Fruit fly (Drosophila melanogaster) whole organism, embryonic: Measurements from ENCODE around the gene CG14439.

ENCODE experiments used
- Adf1 ChIP-seq: fragments of 200-800 bp; sonication (Bioruptor generic); IDR thresholded peaks from 2 replicates; pipeline ENCODE4 v1.3.6; 2022; ENCODE audit warnings: missing biosample characterization, missing genetic modification characterization
- Bgb ChIP-seq: fragments of 200-800 bp; sonication (Bioruptor generic); IDR thresholded peaks from 2 replicates; pipeline ENCODE4 v1.3.6; 2022; ENCODE audit warnings: missing biosample characterization, missing genetic modification characterization; ENCODE audit not compliant: partially characterized antibody
- Blimp-1 ChIP-seq: fragments of 200-800 bp; sonication (Bioruptor generic); optimal IDR thresholded peaks from 3 replicates; lab custom pipeline; 2018; ENCODE audit warnings: missing biosample characterization, missing genetic modification characterization, mild to moderate bottlenecking, moderate library complexity, missing genetic modification reagents
- CG10147 ChIP-seq: fragments of 200-800 bp; sonication (Bioruptor generic); optimal IDR thresholded peaks from 2 replicates; lab custom pipeline; 2019; ENCODE audit warnings: missing biosample characterization, mild to moderate bottlenecking, missing genetic modification characterization, moderate library complexity
- CG10979 ChIP-seq: fragments of 200-800 bp; sonication (Bioruptor generic); optimal IDR thresholded peaks from 2 replicates; lab custom pipeline; 2018; ENCODE audit warnings: missing biosample characterization, mild to moderate bottlenecking, missing genetic modification characterization, moderate library complexity
- CG12071 ChIP-seq: fragments of 200-800 bp; sonication (Bioruptor generic); optimal IDR thresholded peaks from 3 replicates; lab custom pipeline; 2018; ENCODE audit warnings: missing biosample characterization, mild to moderate bottlenecking, missing genetic modification characterization
- CG12219 ChIP-seq: fragments of 200-800 bp; sonication (Bioruptor generic); optimal IDR thresholded peaks from 3 replicates; lab custom pipeline; 2018; ENCODE audit warnings: missing biosample characterization, mild to moderate bottlenecking, missing genetic modification characterization
- CG13123 ChIP-seq: fragments of 200-800 bp; sonication (Bioruptor generic); optimal IDR thresholded peaks from 2 replicates; lab custom pipeline; 2016; ENCODE audit warnings: missing biosample characterization, missing genetic modification characterization
- CG14014 ChIP-seq: fragments of 200-800 bp; sonication (Bioruptor generic); IDR thresholded peaks from 2 replicates; pipeline ENCODE4 v1.3.6; 2022; ENCODE audit warnings: missing biosample characterization, missing genetic modification characterization
- CG14050 ChIP-seq: fragments of 200-800 bp; sonication (Bioruptor generic); IDR thresholded peaks from 3 replicates; pipeline ENCODE4 v1.3.6; 2022; ENCODE audit warnings: missing biosample characterization, missing genetic modification characterization
- CG1602 ChIP-seq: fragments of 200-800 bp; sonication (Bioruptor generic); optimal IDR thresholded peaks from 3 replicates; lab custom pipeline; 2016; ENCODE audit warnings: missing biosample characterization, missing genetic modification characterization
- CG1647 ChIP-seq: fragments of 200-800 bp; sonication (Bioruptor generic); optimal IDR thresholded peaks from 3 replicates; lab custom pipeline; 2016; ENCODE audit warnings: missing biosample characterization, missing genetic modification characterization
- CG18764 ChIP-seq: fragments of 200-800 bp; sonication (Bioruptor generic); optimal IDR thresholded peaks from 3 replicates; lab custom pipeline; 2016; ENCODE audit warnings: missing biosample characterization, missing genetic modification characterization
- CG2120 ChIP-seq: fragments of 200-800 bp; sonication (Bioruptor generic); optimal IDR thresholded peaks from 3 replicates; lab custom pipeline; 2016; ENCODE audit warnings: missing biosample characterization, missing genetic modification characterization
- CG30020 ChIP-seq: fragments of 200-800 bp; optimal IDR thresholded peaks from 2 replicates; lab custom pipeline; 2019; ENCODE audit warnings: missing biosample characterization, mild to moderate bottlenecking, missing genetic modification characterization, moderate library complexity
- CG3065 ChIP-seq: fragments of 200-800 bp; sonication (Bioruptor generic); optimal IDR thresholded peaks from 2 replicates; lab custom pipeline; 2016; ENCODE audit warnings: missing biosample characterization, missing genetic modification characterization
- CG32767 ChIP-seq: fragments of 200-800 bp; sonication (Bioruptor generic); IDR thresholded peaks from 2 replicates; pipeline ENCODE4 v1.3.6; 2022; ENCODE audit warnings: missing biosample characterization, missing genetic modification characterization
- CG4707 ChIP-seq: fragments of 200-800 bp; sonication (Bioruptor generic); optimal IDR thresholded peaks from 2 replicates; lab custom pipeline; 2018; ENCODE audit warnings: missing biosample characterization, mild to moderate bottlenecking, missing genetic modification characterization, moderate library complexity
- CG7963 ChIP-seq: fragments of 200-800 bp; sonication (Bioruptor generic); IDR thresholded peaks from 3 replicates; pipeline ENCODE4 v1.3.6; 2022; ENCODE audit warnings: missing biosample characterization, missing genetic modification characterization; ENCODE audit not compliant: partially characterized antibody
- CG8388 ChIP-seq: fragments of 200-800 bp; sonication (Bioruptor generic); optimal IDR thresholded peaks from 2 replicates; lab custom pipeline; 2019; ENCODE audit warnings: missing biosample characterization, mild to moderate bottlenecking, missing genetic modification characterization, moderate library complexity
- CG8944 ChIP-seq: fragments of 200-800 bp; sonication (Bioruptor generic); optimal IDR thresholded peaks from 3 replicates; lab custom pipeline; 2016; ENCODE audit warnings: missing biosample characterization, missing genetic modification characterization
- Dbx ChIP-seq: fragments of 200-800 bp; sonication (Bioruptor generic); IDR thresholded peaks from 3 replicates; pipeline ENCODE4 v1.3.6; 2022; ENCODE audit warnings: missing biosample characterization, missing genetic modification characterization
- Dek ChIP-seq: fragments of 200-800 bp; sonication (Bioruptor generic); optimal IDR thresholded peaks from 3 replicates; lab custom pipeline; 2019; ENCODE audit warnings: missing biosample characterization, mild to moderate bottlenecking, missing genetic modification characterization, moderate library complexity
- Dip2 ChIP-seq: fragments of 200-800 bp; sonication (Bioruptor generic); IDR thresholded peaks from 2 replicates; pipeline ENCODE4 v1.3.6; 2022; ENCODE audit warnings: missing biosample characterization, missing genetic modification characterization
- Hand ChIP-seq: fragments of 200-800 bp; sonication (Bioruptor generic); optimal IDR thresholded peaks from 2 replicates; lab custom pipeline; 2017; ENCODE audit warnings: mild to moderate bottlenecking, missing biosample characterization, missing genetic modification reagents, missing genetic modification characterization
- Med ChIP-seq: fragments of 200-800 bp; sonication (Bioruptor generic); peaks from one replicate; lab custom pipeline; 2016; ENCODE audit warnings: missing biosample characterization, missing genetic modification characterization, mild to moderate bottlenecking, inconsistent platforms, moderate library complexity
- Oli ChIP-seq: fragments of 200-800 bp; sonication (Bioruptor generic); optimal IDR thresholded peaks from 2 replicates; lab custom pipeline; 2018; ENCODE audit warnings: missing biosample characterization, mild to moderate bottlenecking, missing genetic modification characterization, moderate library complexity
- Ravus ChIP-seq: fragments of 200-800 bp; sonication (Bioruptor generic); IDR thresholded peaks from 2 replicates; pipeline ENCODE4 v1.3.6; 2022; ENCODE audit warnings: missing biosample characterization, missing genetic modification characterization
- Rfx ChIP-seq: fragments of 200-800 bp; sonication (Bioruptor generic); IDR thresholded peaks from 2 replicates; pipeline ENCODE4 v1.3.6; 2022; ENCODE audit warnings: missing biosample characterization, missing genetic modification characterization
- Spps ChIP-seq: fragments of 200-800 bp; sonication (Bioruptor generic); optimal IDR thresholded peaks from 2 replicates; lab custom pipeline; 2018; ENCODE audit warnings: missing biosample characterization, mild to moderate bottlenecking, missing genetic modification characterization
- Sry-β ChIP-seq: fragments of 200-800 bp; sonication (Bioruptor generic); optimal IDR thresholded peaks from 2 replicates; lab custom pipeline; 2018; ENCODE audit warnings: missing biosample characterization, mild to moderate bottlenecking, missing genetic modification characterization, moderate library complexity
- caup ChIP-seq: fragments of 200-800 bp; sonication (Bioruptor generic); optimal IDR thresholded peaks from 3 replicates; lab custom pipeline; 2017; ENCODE audit warnings: missing biosample characterization, mild to moderate bottlenecking, missing genetic modification characterization, moderate library complexity; ENCODE audit not compliant: severe bottlenecking
- chn ChIP-seq: fragments of 200-800 bp; sonication (Bioruptor generic); optimal IDR thresholded peaks from 2 replicates; lab custom pipeline; 2016; ENCODE audit warnings: missing biosample characterization, missing genetic modification characterization
- corto ChIP-seq: fragments of 200-800 bp; sonication (Bioruptor generic); optimal IDR thresholded peaks from 2 replicates; lab custom pipeline; 2016; ENCODE audit warnings: missing biosample characterization, mild to moderate bottlenecking, missing genetic modification characterization, moderate library complexity
- en ChIP-seq: fragments of 200-800 bp; sonication (Bioruptor generic); optimal IDR thresholded peaks from 2 replicates; lab custom pipeline; 2016; ENCODE audit warnings: missing biosample characterization, missing genetic modification characterization
- gfzf ChIP-seq: fragments of 200-800 bp; sonication (Bioruptor generic); optimal IDR thresholded peaks from 2 replicates; lab custom pipeline; 2016; ENCODE audit warnings: missing biosample characterization, mild to moderate bottlenecking, missing genetic modification characterization, moderate library complexity
- ham ChIP-seq: fragments of 200-800 bp; sonication (Bioruptor generic); IDR thresholded peaks from 2 replicates; pipeline ENCODE4 v1.3.6; 2022; ENCODE audit warnings: missing biosample characterization, missing genetic modification characterization
- jigr1 ChIP-seq: fragments of 200-800 bp; sonication (Bioruptor generic); IDR thresholded peaks from 3 replicates; pipeline ENCODE4 v1.3.6; 2022; ENCODE audit warnings: missing biosample characterization, missing genetic modification characterization
- ken ChIP-seq: fragments of 200-800 bp; sonication (Bioruptor generic); IDR thresholded peaks from 3 replicates; pipeline ENCODE4 v1.3.6; 2022; ENCODE audit warnings: missing biosample characterization, missing genetic modification characterization
- klu ChIP-seq: fragments of 200-800 bp; sonication (Bioruptor generic); IDR thresholded peaks from 2 replicates; pipeline ENCODE4 v1.3.6; 2022; ENCODE audit warnings: missing biosample characterization, missing genetic modification characterization
- lilli ChIP-seq: fragments of 200-800 bp; sonication (Bioruptor generic); optimal IDR thresholded peaks from 3 replicates; lab custom pipeline; 2016; ENCODE audit warnings: missing biosample characterization, missing genetic modification characterization
- org-1 ChIP-seq: fragments of 200-800 bp; sonication (Bioruptor generic); optimal IDR thresholded peaks from 2 replicates; lab custom pipeline; 2017; ENCODE audit warnings: missing biosample characterization, missing genetic modification characterization
- otp ChIP-seq: fragments of 200-800 bp; sonication (Bioruptor generic); IDR thresholded peaks from 3 replicates; pipeline ENCODE4, ENCODE4 v1.3.6; 2022; ENCODE audit warnings: missing biosample characterization, missing genetic modification characterization
- pfk ChIP-seq: fragments of 200-800 bp; sonication (Bioruptor generic); optimal IDR thresholded peaks from 2 replicates; lab custom pipeline; 2018; ENCODE audit warnings: missing biosample characterization, mild to moderate bottlenecking, missing genetic modification characterization, moderate library complexity
- ranshi ChIP-seq: fragments of 200-800 bp; sonication (Bioruptor generic); IDR thresholded peaks from 2 replicates; pipeline ENCODE4 v1.3.6; 2022; ENCODE audit warnings: missing biosample characterization, missing genetic modification characterization
- row ChIP-seq: fragments of 200-800 bp; sonication (Bioruptor generic); IDR thresholded peaks from 3 replicates; pipeline ENCODE4 v1.3.6; 2022; ENCODE audit warnings: missing biosample characterization, missing genetic modification characterization
- sd ChIP-seq: fragments of 200-800 bp; sonication (Bioruptor generic); optimal IDR thresholded peaks from 3 replicates; lab custom pipeline; 2018; ENCODE audit warnings: missing biosample characterization, mild to moderate bottlenecking, missing genetic modification characterization, moderate library complexity
- sqz ChIP-seq: fragments of 200-800 bp; sonication (Bioruptor generic); optimal IDR thresholded peaks from 3 replicates; lab custom pipeline; 2018; ENCODE audit warnings: missing biosample characterization, mild to moderate bottlenecking, missing genetic modification characterization
- tup ChIP-seq: fragments of 200-800 bp; sonication (Bioruptor generic); optimal IDR thresholded peaks from 2 replicates; lab custom pipeline; 2016; ENCODE audit warnings: missing biosample characterization, mild to moderate bottlenecking, missing genetic modification characterization, moderate library complexity
- yki ChIP-seq: fragments of >200 bp; optimal IDR thresholded peaks from 3 replicates; lab custom pipeline; 2018

CG14439 gene

DNA sequence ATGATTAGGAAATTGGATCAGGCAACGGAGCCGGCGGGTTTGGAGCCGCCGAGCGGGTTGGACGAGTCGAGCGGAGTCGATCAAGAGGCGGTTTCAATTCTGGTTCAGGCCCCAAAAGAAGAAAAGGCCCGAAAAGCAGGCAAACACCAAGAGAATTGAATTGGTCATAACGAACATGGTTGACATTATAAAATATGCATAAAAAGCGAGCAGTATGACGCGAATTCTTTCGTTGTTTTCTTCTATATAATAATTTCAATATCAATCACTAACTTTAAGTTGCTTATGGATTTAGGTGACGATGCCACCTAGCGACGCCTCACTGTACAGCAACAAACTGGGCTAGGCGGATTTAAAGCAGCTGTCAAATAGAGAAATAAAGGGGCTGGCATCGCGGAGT is 45.5 kb downstream of the CG14439 start (continued):
- TF ChIP-seq Dbx (GFP tag; lab: Robert Waterston, UW) (no peak), Med (peak; percentile 62), org-1 (GFP tag; lab: Kevin White, UChicago) (no peak), CG1647 (GFP tag; lab: Kevin White, UChicago) (no peak), Rfx (GFP tag; lab: Robert Waterston, UW) (peak; percentile 68), ranshi (GFP tag; lab: Robert Waterston, UW) (0 out of 2 replicates have a peak, but pooled peaks have one; percentile 9), lilli (GFP tag; lab: Kevin White, UChicago) (no peak), Spps (tag; lab: Kevin White, UChicago) (no peak), sd (tag; lab: Kevin White, UChicago) (no peak), en (no peak)

DNA sequence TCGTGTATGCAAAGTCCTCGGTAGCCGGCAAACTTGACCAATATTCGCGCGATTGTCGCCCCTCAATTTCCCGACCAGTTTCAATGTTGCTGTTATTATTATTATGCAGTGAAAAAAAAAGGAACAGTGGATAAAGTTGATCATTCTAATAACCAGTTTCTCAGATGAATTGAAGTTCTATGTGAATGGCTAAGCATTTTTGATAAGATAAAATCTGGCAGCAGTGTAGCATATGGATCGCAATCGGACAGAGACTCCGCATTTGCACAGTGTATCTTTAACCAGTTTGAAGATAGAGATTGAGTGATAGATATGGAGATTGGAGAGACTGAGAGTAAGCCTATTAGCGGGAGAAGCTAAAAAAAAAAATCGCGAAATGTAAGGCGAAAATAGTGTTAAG is 46.0 kb downstream of the CG14439 start:
- TF ChIP-seq chn (GFP tag; lab: Kevin White, UChicago) (peak; percentile 67), CG14014 (GFP tag; lab: Robert Waterston, UW) (peak; percentile 82), CG12071 (GFP tag; lab: Kevin White, UChicago) (peak; percentile 80), CG10147 (GFP tag; lab: Kevin White, UChicago) (peak; percentile 60), jigr1 (peak; percentile 60; the same call in 2 of the 3 replicates), Ravus (GFP tag; lab: Robert Waterston, UW) (peak; percentile 14), CG1602 (GFP tag; lab: Kevin White, UChicago) (peak; percentile 25), yki (lab: Kevin White, UChicago) (no peak), CG14050 (GFP tag; lab: Robert Waterston, UW) (peak; percentile 56), pfk (GFP tag; lab: Kevin White, UChicago) (no peak), CG30020 (tag; lab: Kevin White, UChicago) (no peak), Blimp-1 (peak; percentile 50), CG8388 (GFP tag; lab: Kevin White, UChicago) (peak; percentile 55), Adf1 (GFP tag; lab: Robert Waterston, UW) (peak; percentile 36; the same call in 1 of the 2 replicates), Bgb (GFP tag; lab: Robert Waterston, UW) (no peak), Hand (GFP tag; lab: Kevin White, UChicago) (no peak), otp (GFP tag; lab: Robert Waterston, UW) (peak; percentile 70; the same call in 2 of the 3 replicates), gfzf (GFP tag; lab: Kevin White, UChicago) (no peak), Sry-β (GFP tag; lab: Kevin White, UChicago) (no peak), sqz (peak; percentile 20), caup (GFP tag; lab: Kevin White, UChicago) (peak; percentile 70), CG18764 (peak; percentile 42), Dek (peak; percentile 71), Dip2 (GFP tag; lab: Robert Waterston, UW) (no peak), Oli (peak; percentile 65), CG2120 (peak; percentile 85), corto (GFP tag; lab: Kevin White, UChicago) (no peak), CG10979 (tag; lab: Kevin White, UChicago) (peak; percentile 21), tup (GFP tag; lab: Kevin White, UChicago) (peak; percentile 5), CG12219 (GFP tag; lab: Kevin White, UChicago) (peak; percentile 59), CG7963 (GFP tag; lab: Robert Waterston, UW) (no peak), CG32767 (GFP tag; lab: Robert Waterston, UW) (peak; percentile 30; the same call in 1 of the 2 replicates), CG3065 (GFP tag; lab: Kevin White, UChicago) (peak; percentile 12), CG13123 (no peak), ken (peak; percentile 75; the same call in 2 of the 3 replicates), row (GFP tag; lab: Robert Waterston, UW) (peak; percentile 68), CG4707 (peak; percentile 23), klu (GFP tag; lab: Robert Waterston, UW) (peak; percentile 62), ham (GFP tag; lab: Robert Waterston, UW) (no peak), CG8944 (GFP tag; lab: Kevin White, UChicago) (peak; percentile 69)
